Fruit fly (Drosophila melanogaster) whole organism, adult: ENCODE measurements around the gene Adsl.

Source experiments
- CG11617 ChIP-seq: fragments of 200-800 bp; sonication (Bioruptor generic); optimal IDR thresholded peaks from 2 replicates; lab custom pipeline; 2017; ENCODE audit warnings: mild to moderate bottlenecking, missing biosample characterization, missing genetic modification reagents, missing genetic modification characterization
- CG12768 ChIP-seq: fragments of 200-800 bp; sonication (Bioruptor generic); optimal IDR thresholded peaks from 2 replicates; lab custom pipeline; 2017; ENCODE audit warnings: missing biosample characterization, missing genetic modification characterization, mild to moderate bottlenecking, moderate library complexity, missing genetic modification reagents
- CG14711 ChIP-seq: fragments of 200-800 bp; sonication (Bioruptor generic); optimal IDR thresholded peaks from 2 replicates; lab custom pipeline; 2018; ENCODE audit warnings: missing biosample characterization, mild to moderate bottlenecking, missing genetic modification characterization, moderate library complexity
- CG1620 ChIP-seq: fragments of 200-800 bp; sonication (Bioruptor generic); optimal IDR thresholded peaks from 2 replicates; lab custom pipeline; 2016; ENCODE audit warnings: missing biosample characterization, missing genetic modification characterization
- CG33017 ChIP-seq: fragments of 200-800 bp; sonication (Bioruptor generic); optimal IDR thresholded peaks from 2 replicates; lab custom pipeline; 2018; ENCODE audit warnings: missing biosample characterization, mild to moderate bottlenecking, missing genetic modification characterization, moderate library complexity
- CG5204 ChIP-seq: fragments of 200-800 bp; sonication (Bioruptor generic); optimal IDR thresholded peaks from 2 replicates; lab custom pipeline; 2016; ENCODE audit warnings: missing biosample characterization, missing genetic modification characterization
- CG7045 ChIP-seq: fragments of 200-800 bp; sonication (Bioruptor generic); optimal IDR thresholded peaks from 2 replicates; lab custom pipeline; 2017; ENCODE audit warnings: missing biosample characterization, mild to moderate bottlenecking, missing genetic modification characterization
- CG7101 ChIP-seq: fragments of 200-800 bp; sonication (Bioruptor generic); optimal IDR thresholded peaks from 2 replicates; lab custom pipeline; 2018; ENCODE audit warnings: missing biosample characterization, mild to moderate bottlenecking, missing genetic modification characterization, moderate library complexity
- Clk ChIP-seq: fragments of 200-800 bp; sonication (Bioruptor generic); optimal IDR thresholded peaks from 2 replicates; lab custom pipeline; 2017; ENCODE audit warnings: missing biosample characterization, missing genetic modification characterization
- Crg-1 ChIP-seq: fragments of 200-800 bp; sonication (Bioruptor generic); optimal IDR thresholded peaks from 2 replicates; lab custom pipeline; 2016; ENCODE audit warnings: missing biosample characterization, missing genetic modification characterization
- Hr96 ChIP-seq: fragments of 200-800 bp; sonication (Bioruptor generic); optimal IDR thresholded peaks from 2 replicates; lab custom pipeline; 2016; ENCODE audit warnings: missing biosample characterization, missing genetic modification characterization
- Mnt ChIP-seq: fragments of 200-800 bp; sonication (Bioruptor generic); optimal IDR thresholded peaks from 2 replicates; lab custom pipeline; 2016; ENCODE audit warnings: missing biosample characterization, mild to moderate bottlenecking, missing genetic modification characterization
- bab1 ChIP-seq: fragments of 200-800 bp; sonication (Bioruptor generic); optimal IDR thresholded peaks from 3 replicates; lab custom pipeline; 2019; ENCODE audit warnings: missing biosample characterization, mild to moderate bottlenecking, missing genetic modification characterization, moderate library complexity
- cic ChIP-seq: fragments of 200-800 bp; sonication (Bioruptor generic); optimal IDR thresholded peaks from 2 replicates; lab custom pipeline; 2017; ENCODE audit warnings: missing biosample characterization, mild to moderate bottlenecking, missing genetic modification characterization, moderate library complexity
- cnc ChIP-seq, 2 experiments: fragments of >200 bp; optimal IDR thresholded peaks; 2 replicates each; lab custom pipeline; 2017
- kay ChIP-seq: fragments of 200-800 bp; sonication (Bioruptor generic); peaks from one replicate; lab custom pipeline; 2016; ENCODE audit warnings: missing biosample characterization, missing genetic modification characterization, borderline replicate concordance
- ovo ChIP-seq: fragments of 200-800 bp; sonication (Bioruptor generic); optimal IDR thresholded peaks from 2 replicates; lab custom pipeline; 2016; ENCODE audit warnings: missing biosample characterization, missing genetic modification characterization
- pad ChIP-seq: fragments of 200-800 bp; sonication (Bioruptor generic); optimal IDR thresholded peaks from 3 replicates; lab custom pipeline; 2017; ENCODE audit warnings: missing biosample characterization, missing genetic modification characterization, mild to moderate bottlenecking, moderate library complexity, missing genetic modification reagents
- tj ChIP-seq: fragments of 200-800 bp; sonication (Bioruptor generic); optimal IDR thresholded peaks from 3 replicates; lab custom pipeline; 2017; ENCODE audit warnings: missing biosample characterization, mild to moderate bottlenecking, missing genetic modification characterization, moderate library complexity
- toe ChIP-seq: fragments of 200-800 bp; sonication (Bioruptor generic); optimal IDR thresholded peaks from 2 replicates; lab custom pipeline; 2016; ENCODE audit warnings: missing biosample characterization, missing genetic modification characterization

Adsl gene

dm6 chr3R:17008675-17009022 is 12.3 kb downstream of the Adsl start:
- no peak for TF ChIP-seq CG14711 (tag; lab: Kevin White, UChicago)
- no peak for TF ChIP-seq Mnt (GFP tag; lab: Kevin White, UChicago)
- TF ChIP-seq toe (GFP tag; lab: Kevin White, UChicago), result no peak
- no peak for TF ChIP-seq Crg-1 (GFP tag; lab: Kevin White, UChicago)
- no peak for TF ChIP-seq CG5204
- no peak for TF ChIP-seq cic
- no peak for TF ChIP-seq CG33017 (tag; lab: Kevin White, UChicago)
- TF ChIP-seq ovo (GFP tag; lab: Kevin White, UChicago), result no peak
- TF ChIP-seq CG7101 (tag; lab: Kevin White, UChicago), result no peak
- TF ChIP-seq bab1 (GFP tag; lab: Kevin White, UChicago), result no peak
- TF ChIP-seq tj (GFP tag; lab: Kevin White, UChicago), result no peak
- TF ChIP-seq CG1620 (GFP tag; lab: Kevin White, UChicago), result no peak
- no peak for TF ChIP-seq kay (GFP tag; lab: Kevin White, UChicago)
- TF ChIP-seq pad (GFP tag; lab: Kevin White, UChicago), result no peak
- no peak for TF ChIP-seq CG12768 (GFP tag; lab: Kevin White, UChicago)
- no peak for TF ChIP-seq cnc (optimal IDR thresholded peaks at IDR 0.05; lab: Kevin White, UChicago)
- TF ChIP-seq CG7045 (GFP tag; lab: Kevin White, UChicago), result no peak
- TF ChIP-seq Clk (GFP tag; lab: Kevin White, UChicago), result no peak
- TF ChIP-seq Hr96, result no peak
- TF ChIP-seq CG11617 (GFP tag; lab: Kevin White, UChicago), result no peak

dm6 chr3R:17008018-17008674 is 12.8 kb downstream of the Adsl start, which contains the start of gene CG8907:
TSS of gene CG8907 (plus strand) at chr3R:17008269.
- no peak for TF ChIP-seq Mnt (GFP tag; lab: Kevin White, UChicago)
- TF ChIP-seq cic, result peak; percentile 20
- TF ChIP-seq kay (GFP tag; lab: Kevin White, UChicago), result peak; percentile 46

DNA sequence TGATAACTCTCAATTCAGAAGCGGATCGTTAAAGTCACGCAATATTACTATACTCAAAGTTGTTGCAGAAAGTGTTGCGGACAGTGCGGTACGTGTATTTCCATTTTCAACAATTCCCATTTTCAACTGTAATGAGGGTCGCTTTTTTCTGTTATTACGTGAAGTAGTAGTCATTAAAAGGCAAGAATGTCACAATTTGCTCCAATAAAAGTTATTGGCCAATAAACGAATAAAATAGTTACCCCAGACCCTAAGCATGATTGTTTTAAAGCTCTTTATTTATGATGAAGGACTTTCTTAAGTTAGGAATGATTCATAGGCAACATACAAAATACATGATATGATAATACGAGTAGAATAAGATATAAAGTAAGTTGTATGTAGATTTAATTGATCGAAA is 13.6 kb downstream of the Adsl start:
- TF ChIP-seq Hr96, result no peak

dm6 chr3R:17003468-17003867 is 17.5 kb downstream of the Adsl start:
- TF ChIP-seq cic, result no peak
- TF ChIP-seq CG33017 (tag; lab: Kevin White, UChicago), result no peak
- TF ChIP-seq kay (GFP tag; lab: Kevin White, UChicago), result no peak
- TF ChIP-seq CG14711 (tag; lab: Kevin White, UChicago), result no peak
- no peak for TF ChIP-seq CG1620 (GFP tag; lab: Kevin White, UChicago)
- TF ChIP-seq ovo (GFP tag; lab: Kevin White, UChicago), result no peak
- no peak for TF ChIP-seq CG7045 (GFP tag; lab: Kevin White, UChicago)
- no peak for TF ChIP-seq tj (GFP tag; lab: Kevin White, UChicago)
- TF ChIP-seq cnc (optimal IDR thresholded peaks at IDR 0.05; lab: Kevin White, UChicago), result no peak
- TF ChIP-seq Hr96, result no peak
- TF ChIP-seq Mnt (GFP tag; lab: Kevin White, UChicago), result no peak
- no peak for TF ChIP-seq Clk (GFP tag; lab: Kevin White, UChicago)
- TF ChIP-seq CG12768 (GFP tag; lab: Kevin White, UChicago), result no peak
- TF ChIP-seq toe (GFP tag; lab: Kevin White, UChicago), result no peak
- TF ChIP-seq CG5204, result no peak
- TF ChIP-seq Crg-1 (GFP tag; lab: Kevin White, UChicago), result no peak
- TF ChIP-seq CG11617 (GFP tag; lab: Kevin White, UChicago), result no peak
- no peak for TF ChIP-seq pad (GFP tag; lab: Kevin White, UChicago)

dm6 chr3R:17002218-17003110 is 18.5 kb downstream of the Adsl start, which contains the start of the genes Sf3a1 and Irc:
TSS of gene Sf3a1 (minus strand) at chr3R:17002355.
TSS of gene Irc (plus strand) at chr3R:17002875.
- TF ChIP-seq CG1620 (GFP tag; lab: Kevin White, UChicago), result peak; percentile 26
- peak; percentile 45 for TF ChIP-seq bab1 (GFP tag; lab: Kevin White, UChicago)
- TF ChIP-seq kay (GFP tag; lab: Kevin White, UChicago), result peak; percentile 94
- no peak for TF ChIP-seq CG5204
- TF ChIP-seq ovo (GFP tag; lab: Kevin White, UChicago), result no peak
- TF ChIP-seq Crg-1 (GFP tag; lab: Kevin White, UChicago), result peak; percentile 19
- peak; percentile 25 for TF ChIP-seq Hr96
- no peak for TF ChIP-seq CG14711 (tag; lab: Kevin White, UChicago)
- TF ChIP-seq Mnt (GFP tag; lab: Kevin White, UChicago), result peak; percentile 44
- peak; percentile 87 for TF ChIP-seq cic
- TF ChIP-seq tj (GFP tag; lab: Kevin White, UChicago), result no peak
- peak; percentile 20 for TF ChIP-seq CG7101 (tag; lab: Kevin White, UChicago)
- TF ChIP-seq CG7045 (GFP tag; lab: Kevin White, UChicago), result no peak
- peak; percentile 73 for TF ChIP-seq CG12768 (GFP tag; lab: Kevin White, UChicago)
- TF ChIP-seq Clk (GFP tag; lab: Kevin White, UChicago), result no peak
- no peak for TF ChIP-seq pad (GFP tag; lab: Kevin White, UChicago)
- TF ChIP-seq CG11617 (GFP tag; lab: Kevin White, UChicago), result no peak
